Fruit fly (Drosophila melanogaster) whole organism, embryonic: Measurements from ENCODE around the gene CG18081.

Experiments
- Asciz ChIP-seq: fragments of 200-800 bp; sonication (Bioruptor generic); optimal IDR thresholded peaks from 2 replicates; lab custom pipeline; 2017; ENCODE audit warnings: missing biosample characterization, mild to moderate bottlenecking, missing genetic modification characterization, missing genetic modification reagents
- Atf-2 ChIP-seq: fragments of 200-800 bp; sonication (Bioruptor generic); optimal IDR thresholded peaks from 2 replicates; lab custom pipeline; 2016; ENCODE audit warnings: missing biosample characterization, missing genetic modification characterization
- CG10321 ChIP-seq: fragments of 200-800 bp; sonication (Bioruptor generic); IDR thresholded peaks from 2 replicates; pipeline ENCODE4 v1.3.6; 2022; ENCODE audit warnings: missing biosample characterization, missing genetic modification characterization
- CG11560 ChIP-seq: fragments of 200-800 bp; sonication (Bioruptor generic); IDR thresholded peaks from 3 replicates; pipeline ENCODE4 v1.3.6; 2022; ENCODE audit warnings: missing biosample characterization, missing genetic modification characterization
- CG12769 ChIP-seq: fragments of 200-800 bp; sonication (Bioruptor generic); optimal IDR thresholded peaks from 2 replicates; lab custom pipeline; 2019; ENCODE audit warnings: missing biosample characterization, mild to moderate bottlenecking, missing genetic modification characterization, moderate library complexity
- CG15601 ChIP-seq: fragments of 200-800 bp; sonication (Bioruptor generic); optimal IDR thresholded peaks from 3 replicates; lab custom pipeline; 2019; ENCODE audit warnings: missing biosample characterization, mild to moderate bottlenecking, missing genetic modification characterization, moderate library complexity
- CG18476 ChIP-seq: fragments of 200-800 bp; sonication (Bioruptor generic); optimal IDR thresholded peaks from 2 replicates; lab custom pipeline; 2016; ENCODE audit warnings: missing biosample characterization, mild to moderate bottlenecking, missing genetic modification characterization
- CG2889 ChIP-seq: fragments of 200-800 bp; sonication (Bioruptor generic); IDR thresholded peaks from 3 replicates; pipeline ENCODE4 v1.3.6; 2022; ENCODE audit warnings: missing biosample characterization, missing genetic modification characterization
- CG32772 ChIP-seq: fragments of 200-800 bp; sonication (Bioruptor generic); IDR thresholded peaks from 2 replicates; pipeline ENCODE4 v1.3.6; 2022; ENCODE audit warnings: missing biosample characterization, missing genetic modification characterization
- CG34224 ChIP-seq: fragments of 200-800 bp; sonication (Bioruptor generic); IDR thresholded peaks from 3 replicates; pipeline ENCODE4 v1.3.6; 2022; ENCODE audit warnings: missing biosample characterization, missing genetic modification characterization; ENCODE audit not compliant: partially characterized antibody
- CG42726 ChIP-seq: fragments of 200-800 bp; sonication (Bioruptor generic); IDR thresholded peaks from 2 replicates; pipeline ENCODE4 v1.3.6; 2022; ENCODE audit warnings: missing biosample characterization, missing genetic modification characterization; ENCODE audit not compliant: partially characterized antibody
- CG4328 ChIP-seq: fragments of 200-800 bp; sonication (Bioruptor generic); optimal IDR thresholded peaks from 3 replicates; lab custom pipeline; 2017; ENCODE audit warnings: missing biosample characterization, missing genetic modification reagents, missing genetic modification characterization
- CG4730 ChIP-seq: fragments of 200-800 bp; sonication (Bioruptor generic); IDR thresholded peaks from 2 replicates; pipeline ENCODE4 v1.3.6; 2022; ENCODE audit warnings: missing biosample characterization, missing genetic modification characterization
- CG6791 ChIP-seq: fragments of 200-800 bp; sonication (Bioruptor generic); IDR thresholded peaks from 3 replicates; pipeline ENCODE4 v1.3.6; 2022; ENCODE audit warnings: missing biosample characterization, missing genetic modification characterization; ENCODE audit not compliant: partially characterized antibody
- CG7839 ChIP-seq: fragments of 200-800 bp; sonication (Bioruptor generic); optimal IDR thresholded peaks from 3 replicates; lab custom pipeline; 2018; ENCODE audit warnings: missing biosample characterization, mild to moderate bottlenecking, missing genetic modification characterization, moderate library complexity
- CG8944 ChIP-seq: fragments of 200-800 bp; sonication (Bioruptor generic); optimal IDR thresholded peaks from 3 replicates; lab custom pipeline; 2016; ENCODE audit warnings: missing biosample characterization, missing genetic modification characterization
- D ChIP-seq, 2 experiments: fragments of 200-800 bp in 1 of 2; fragments of >200 bp in 1 of 2; sonication (Bioruptor generic) in 1 of 2; optimal IDR thresholded peaks; 2 replicates in 1 of 2; 3 replicates in 1 of 2; lab custom pipeline; 2017; ENCODE audit warnings: mild to moderate bottlenecking in 1 of 2, missing biosample characterization in 1 of 2, missing genetic modification characterization in 1 of 2, missing genetic modification reagents in 1 of 2
- D19A ChIP-seq: fragments of 200-800 bp; optimal IDR thresholded peaks from 3 replicates; lab custom pipeline; 2019; ENCODE audit warnings: missing biosample characterization, mild to moderate bottlenecking, missing genetic modification characterization, moderate library complexity
- D19B ChIP-seq: fragments of 200-800 bp; sonication (Bioruptor generic); optimal IDR thresholded peaks from 2 replicates; lab custom pipeline; 2017; ENCODE audit warnings: missing biosample characterization, mild to moderate bottlenecking, missing genetic modification characterization
- Dll ChIP-seq: fragments of 200-800 bp; sonication (Bioruptor generic); IDR thresholded peaks from 4 replicates; pipeline ENCODE4 v1.3.6; 2022; ENCODE audit warnings: missing biosample characterization, missing genetic modification characterization; ENCODE audit not compliant: partially characterized antibody
- Eip74EF ChIP-seq, 2 experiments: fragments of 200-800 bp in 1 of 2; fragments of >200 bp in 1 of 2; sonication (Bioruptor generic) in 1 of 2; optimal IDR thresholded peaks; 2 replicates each; lab custom pipeline; 2017 to 2019; ENCODE audit warnings: missing biosample characterization in 2 of 2, missing genetic modification characterization in 2 of 2, mild to moderate bottlenecking in 1 of 2, moderate library complexity in 1 of 2
- Elba2 ChIP-seq: fragments of 200-800 bp; sonication (Bioruptor generic); optimal IDR thresholded peaks from 3 replicates; lab custom pipeline; 2016; ENCODE audit warnings: missing biosample characterization, missing genetic modification characterization
- Fer1 ChIP-seq: fragments of 200-800 bp; sonication (Bioruptor generic); optimal IDR thresholded peaks from 2 replicates; lab custom pipeline; 2017; ENCODE audit warnings: missing biosample characterization, mild to moderate bottlenecking, missing genetic modification characterization
- GATAe ChIP-seq: fragments of 200-800 bp; sonication (Bioruptor generic); conservative IDR thresholded peaks from 2 replicates; pipeline ENCODE4 v1.3.6; 2022; ENCODE audit warnings: missing biosample characterization, missing genetic modification characterization
- HHEX ChIP-seq: fragments of 200-800 bp; sonication (Bioruptor generic); optimal IDR thresholded peaks from 3 replicates; lab custom pipeline; 2017; ENCODE audit warnings: missing biosample characterization, mild to moderate bottlenecking, missing genetic modification characterization, missing genetic modification reagents
- HmgZ ChIP-seq: fragments of 200-800 bp; sonication (Bioruptor generic); optimal IDR thresholded peaks from 2 replicates; lab custom pipeline; 2018; ENCODE audit warnings: missing biosample characterization, mild to moderate bottlenecking, missing genetic modification characterization
- MBD-R2 ChIP-seq: fragments of 200-800 bp; sonication (Bioruptor generic); IDR thresholded peaks from 2 replicates; pipeline ENCODE4 v1.3.6; 2022; ENCODE audit warnings: missing biosample characterization, missing genetic modification characterization
- Mes4 ChIP-seq: fragments of 200-800 bp; sonication (Bioruptor generic); optimal IDR thresholded peaks from 2 replicates; lab custom pipeline; 2016; ENCODE audit warnings: missing biosample characterization, missing genetic modification characterization
- Mrtf ChIP-seq: fragments of 200-800 bp; sonication (Bioruptor generic); IDR thresholded peaks from 3 replicates; pipeline ENCODE4 v1.3.6; 2022; ENCODE audit warnings: missing biosample characterization, missing genetic modification characterization
- Opbp ChIP-seq: fragments of 200-800 bp; sonication (Bioruptor generic); IDR thresholded peaks from 3 replicates; pipeline ENCODE4 v1.3.6; 2022; ENCODE audit warnings: missing biosample characterization, missing genetic modification characterization; ENCODE audit not compliant: partially characterized antibody
- Rfx ChIP-seq: fragments of 200-800 bp; sonication (Bioruptor generic); IDR thresholded peaks from 2 replicates; pipeline ENCODE4 v1.3.6; 2022; ENCODE audit warnings: missing biosample characterization, missing genetic modification characterization
- Side ChIP-seq: fragments of 200-800 bp; sonication (Bioruptor generic); optimal IDR thresholded peaks from 2 replicates; lab custom pipeline; 2016; ENCODE audit warnings: missing biosample characterization, missing genetic modification characterization
- Spps ChIP-seq: fragments of 200-800 bp; sonication (Bioruptor generic); optimal IDR thresholded peaks from 2 replicates; lab custom pipeline; 2018; ENCODE audit warnings: missing biosample characterization, mild to moderate bottlenecking, missing genetic modification characterization
- Vsx1 ChIP-seq: fragments of 200-800 bp; sonication (Bioruptor generic); optimal IDR thresholded peaks from 2 replicates; lab custom pipeline; 2017; ENCODE audit warnings: missing biosample characterization, mild to moderate bottlenecking, missing genetic modification characterization, missing genetic modification reagents
- abd-A ChIP-seq: fragments of 200-800 bp; sonication (Bioruptor generic); optimal IDR thresholded peaks from 3 replicates; lab custom pipeline; 2019; ENCODE audit warnings: missing biosample characterization, mild to moderate bottlenecking, missing genetic modification characterization, moderate library complexity
- ac ChIP-seq: fragments of 200-800 bp; sonication (Bioruptor generic); optimal IDR thresholded peaks from 3 replicates; lab custom pipeline; 2017; ENCODE audit warnings: missing biosample characterization, mild to moderate bottlenecking, missing genetic modification characterization
- ap ChIP-seq: fragments of 200-800 bp; sonication (Bioruptor generic); IDR thresholded peaks from 2 replicates; pipeline ENCODE4 v1.3.6; 2022; ENCODE audit warnings: missing biosample characterization, missing genetic modification characterization
- ash1 ChIP-seq: fragments of 200-800 bp; sonication (Bioruptor generic); optimal IDR thresholded peaks from 2 replicates; lab custom pipeline; 2018; ENCODE audit warnings: missing biosample characterization, mild to moderate bottlenecking, missing genetic modification characterization
- bigmax ChIP-seq: fragments of 200-800 bp; sonication (Bioruptor generic); optimal IDR thresholded peaks from 2 replicates; lab custom pipeline; 2018; ENCODE audit warnings: missing biosample characterization, mild to moderate bottlenecking, missing genetic modification characterization
- cad ChIP-seq: fragments of >200 bp; optimal IDR thresholded peaks from 2 replicates; lab custom pipeline; 2017; ENCODE audit warnings: missing biosample characterization, missing genetic modification characterization
- fu2 ChIP-seq: fragments of 200-800 bp; sonication (Bioruptor generic); optimal IDR thresholded peaks from 2 replicates; lab custom pipeline; 2016; ENCODE audit warnings: missing biosample characterization, missing genetic modification characterization
- gce ChIP-seq: fragments of 200-800 bp; sonication (Bioruptor generic); IDR thresholded peaks from 3 replicates; pipeline ENCODE4 v1.3.6; 2022; ENCODE audit warnings: missing biosample characterization, missing genetic modification characterization
- gem ChIP-seq: fragments of 200-800 bp; sonication (Bioruptor generic); optimal IDR thresholded peaks from 2 replicates; lab custom pipeline; 2019; ENCODE audit warnings: missing biosample characterization, mild to moderate bottlenecking, missing genetic modification characterization, moderate library complexity
- hth ChIP-seq: fragments of >200 bp; optimal IDR thresholded peaks from 2 replicates; lab custom pipeline; 2017; ENCODE audit warnings: inconsistent platforms
- jumu ChIP-seq: fragments of 200-800 bp; sonication (Bioruptor generic); optimal IDR thresholded peaks from 3 replicates; lab custom pipeline; 2016; ENCODE audit warnings: missing biosample characterization, missing genetic modification characterization
- lab ChIP-seq: fragments of 200-800 bp; sonication (Bioruptor generic); optimal IDR thresholded peaks from 3 replicates; lab custom pipeline; 2017; ENCODE audit warnings: missing biosample characterization, missing genetic modification characterization, mild to moderate bottlenecking, moderate library complexity, missing genetic modification reagents
- nerfin-1 ChIP-seq: fragments of 200-800 bp; sonication (Bioruptor generic); optimal IDR thresholded peaks from 3 replicates; lab custom pipeline; 2019; ENCODE audit warnings: missing biosample characterization, mild to moderate bottlenecking, missing genetic modification characterization, moderate library complexity
- nom ChIP-seq: fragments of 200-800 bp; sonication (Bioruptor generic); optimal IDR thresholded peaks from 2 replicates; lab custom pipeline; 2017; ENCODE audit warnings: missing biosample characterization, missing genetic modification characterization, mild to moderate bottlenecking, moderate library complexity, missing genetic modification reagents
- oc ChIP-seq: fragments of 200-800 bp; sonication (Bioruptor generic); optimal IDR thresholded peaks from 2 replicates; lab custom pipeline; 2018; ENCODE audit warnings: missing biosample characterization, mild to moderate bottlenecking, missing genetic modification characterization, moderate library complexity
- tna ChIP-seq: fragments of 200-800 bp; sonication (Bioruptor generic); IDR thresholded peaks from 2 replicates; pipeline ENCODE4 v1.3.6; 2022; ENCODE audit warnings: missing biosample characterization, missing genetic modification characterization; ENCODE audit not compliant: partially characterized antibody

The CG18081 gene

dm6 chr3L:15787406-15787805 lies 47.8 kb downstream of the CG18081 start (continued):
- TF ChIP-seq CG12769 (no peak), ac (no peak), tna (no peak), D19B (GFP tag; lab: Kevin White, UChicago) (no peak), Fer1 (peak; percentile 46), Asciz (GFP tag; lab: Kevin White, UChicago) (no peak), CG6791 (GFP tag; lab: Robert Waterston, UW) (no peak), CG42726 (GFP tag; lab: Robert Waterston, UW) (no peak), oc (tag; lab: Kevin White, UChicago) (no peak), jumu (GFP tag; lab: Kevin White, UChicago) (no peak), Side (GFP tag; lab: Kevin White, UChicago) (no peak), Elba2 (GFP tag; lab: Kevin White, UChicago) (peak; percentile 5), Mrtf (GFP tag; lab: Robert Waterston, UW) (no peak), GATAe (no peak), Rfx (GFP tag; lab: Robert Waterston, UW) (no peak), CG15601 (tag; lab: Kevin White, UChicago) (peak; percentile 59), gem (tag; lab: Kevin White, UChicago) (peak; percentile 84), Opbp (GFP tag; lab: Robert Waterston, UW) (no peak), ash1 (GFP tag; lab: Kevin White, UChicago) (no peak), cad (GFP tag; lab: Kevin White, UChicago) (no peak), CG4730 (GFP tag; lab: Robert Waterston, UW) (no peak), ap (no peak), bigmax (GFP tag; lab: Kevin White, UChicago) (no peak), lab (GFP tag; lab: Kevin White, UChicago) (peak; percentile 57), Vsx1 (no peak), Spps (tag; lab: Kevin White, UChicago) (peak; percentile 53), CG2889 (GFP tag; lab: Robert Waterston, UW) (no peak), abd-A (tag; lab: Kevin White, UChicago) (no peak), Atf-2 (GFP tag; lab: Kevin White, UChicago) (no peak), nom (GFP tag; lab: Kevin White, UChicago) (no peak), HmgZ (no peak), CG10321 (GFP tag; lab: Robert Waterston, UW) (no peak), CG18476 (peak; percentile 8), D19A (tag; lab: Kevin White, UChicago) (peak; percentile 76), fu2 (GFP tag; lab: Kevin White, UChicago) (no peak), gce (0 out of 3 replicates have a peak, but pooled peaks have one; percentile 18), CG7839 (peak; percentile 72), Dll (GFP tag; lab: Robert Waterston, UW) (no peak), CG11560 (no peak), Eip74EF (GFP tag; optimal IDR thresholded peaks at IDR 0.05; lab: Kevin White, UChicago) (peak in 1 of 2 experiments; percentile 38), MBD-R2 (GFP tag; lab: Robert Waterston, UW) (no peak), CG32772 (GFP tag; lab: Robert Waterston, UW) (no peak), D (optimal IDR thresholded peaks at IDR 0.05; lab: Kevin White, UChicago) (no peak), D (GFP tag; optimal IDR thresholded peaks at IDR 0.05; lab: Kevin White, UChicago) (peak; percentile 70), Mes4 (no peak), CG4328 (GFP tag; lab: Kevin White, UChicago) (no peak), HHEX (GFP tag; lab: Kevin White, UChicago) (no peak), hth (lab: Kevin White, UChicago) (no peak), nerfin-1 (tag; lab: Kevin White, UChicago) (peak; percentile 59), CG8944 (no peak), CG34224 (GFP tag; lab: Robert Waterston, UW) (no peak)
